Fruit fly (Drosophila melanogaster) whole organism, embryonic: Measurements from ENCODE around the gene et.

Experiments used
- Abd-B ChIP-seq: fragments of 200-800 bp; sonication (Bioruptor generic); optimal IDR thresholded peaks from 2 replicates; lab custom pipeline; 2018; ENCODE audit warnings: missing biosample characterization, mild to moderate bottlenecking, missing genetic modification characterization, moderate library complexity
- Blimp-1 ChIP-seq: fragments of 200-800 bp; sonication (Bioruptor generic); optimal IDR thresholded peaks from 3 replicates; lab custom pipeline; 2018; ENCODE audit warnings: missing biosample characterization, missing genetic modification characterization, mild to moderate bottlenecking, moderate library complexity, missing genetic modification reagents
- CG11504 ChIP-seq: fragments of 200-800 bp; sonication (Bioruptor generic); optimal IDR thresholded peaks from 3 replicates; lab custom pipeline; 2019; ENCODE audit warnings: missing biosample characterization, mild to moderate bottlenecking, missing genetic modification characterization, moderate library complexity
- CG12236 ChIP-seq: fragments of 200-800 bp; sonication (Bioruptor generic); optimal IDR thresholded peaks from 2 replicates; lab custom pipeline; 2016; ENCODE audit warnings: missing biosample characterization, missing genetic modification characterization
- CG14667 ChIP-seq: fragments of 200-800 bp; sonication (Bioruptor generic); IDR thresholded peaks from 2 replicates; pipeline ENCODE4 v1.3.6; 2022; ENCODE audit warnings: missing biosample characterization, missing genetic modification characterization
- CG14860 ChIP-seq: fragments of 200-800 bp; sonication (Bioruptor generic); IDR thresholded peaks from 3 replicates; pipeline ENCODE4 v1.3.6; 2022; ENCODE audit warnings: missing biosample characterization, missing genetic modification characterization; ENCODE audit not compliant: partially characterized antibody
- CG1602 ChIP-seq: fragments of 200-800 bp; sonication (Bioruptor generic); optimal IDR thresholded peaks from 3 replicates; lab custom pipeline; 2016; ENCODE audit warnings: missing biosample characterization, missing genetic modification characterization
- CG17186 ChIP-seq: fragments of 200-800 bp; sonication (Bioruptor generic); optimal IDR thresholded peaks from 3 replicates; lab custom pipeline; 2017; ENCODE audit warnings: missing biosample characterization, missing genetic modification reagents, missing genetic modification characterization
- CG17612 ChIP-seq: fragments of 200-800 bp; sonication (Bioruptor generic); IDR thresholded peaks from 2 replicates; pipeline ENCODE4 v1.3.6; 2022; ENCODE audit warnings: missing biosample characterization, missing genetic modification characterization
- CG18262 ChIP-seq: fragments of 200-800 bp; optimal IDR thresholded peaks from 3 replicates; lab custom pipeline; 2019; ENCODE audit warnings: missing biosample characterization, mild to moderate bottlenecking, missing genetic modification characterization, moderate library complexity
- CG31441 ChIP-seq: fragments of 200-800 bp; sonication (Bioruptor generic); IDR thresholded peaks from 2 replicates; pipeline ENCODE4 v1.3.6; 2022; ENCODE audit warnings: missing biosample characterization, missing genetic modification characterization
- CG4328 ChIP-seq: fragments of 200-800 bp; sonication (Bioruptor generic); optimal IDR thresholded peaks from 3 replicates; lab custom pipeline; 2017; ENCODE audit warnings: missing biosample characterization, missing genetic modification reagents, missing genetic modification characterization
- CG4617 ChIP-seq: fragments of 200-800 bp; sonication (Bioruptor generic); optimal IDR thresholded peaks from 3 replicates; lab custom pipeline; 2016; ENCODE audit warnings: missing biosample characterization, missing genetic modification characterization, borderline replicate concordance
- CG4854 ChIP-seq: fragments of 200-800 bp; sonication (Bioruptor generic); optimal IDR thresholded peaks from 2 replicates; lab custom pipeline; 2016; ENCODE audit warnings: missing biosample characterization, missing genetic modification characterization, inconsistent platforms
- CG6175 ChIP-seq: fragments of 200-800 bp; sonication (Bioruptor generic); IDR thresholded peaks from 3 replicates; pipeline ENCODE4 v1.3.6; 2022; ENCODE audit warnings: missing biosample characterization, missing genetic modification characterization
- CG6272 ChIP-seq: fragments of 200-800 bp; sonication (Bioruptor generic); IDR thresholded peaks from 2 replicates; pipeline ENCODE4 v1.3.6; 2022; ENCODE audit warnings: missing biosample characterization, missing genetic modification characterization
- CG6765 ChIP-seq: fragments of 200-800 bp; sonication (Bioruptor generic); optimal IDR thresholded peaks from 3 replicates; lab custom pipeline; 2017; ENCODE audit warnings: missing biosample characterization, mild to moderate bottlenecking, missing genetic modification characterization
- Chrac-16 ChIP-seq: fragments of 200-800 bp; sonication (Bioruptor generic); optimal IDR thresholded peaks from 3 replicates; lab custom pipeline; 2016; ENCODE audit warnings: missing biosample characterization, missing genetic modification characterization
- CoRest ChIP-seq: fragments of 200-800 bp; sonication (Bioruptor generic); optimal IDR thresholded peaks from 3 replicates; lab custom pipeline; 2018; ENCODE audit warnings: missing biosample characterization, mild to moderate bottlenecking, missing genetic modification characterization, moderate library complexity
- Dfd ChIP-seq, 2 experiments: fragments of >200 bp; optimal IDR thresholded peaks; 2 replicates each; lab custom pipeline; 2017; ENCODE audit warnings: missing biosample characterization in 2 of 2, missing genetic modification characterization in 2 of 2
- Dip2 ChIP-seq: fragments of 200-800 bp; sonication (Bioruptor generic); IDR thresholded peaks from 2 replicates; pipeline ENCODE4 v1.3.6; 2022; ENCODE audit warnings: missing biosample characterization, missing genetic modification characterization
- Doc2 ChIP-seq: fragments of 200-800 bp; sonication (Bioruptor generic); IDR thresholded peaks from 2 replicates; pipeline ENCODE4 v1.3.6; 2022; ENCODE audit warnings: missing biosample characterization, missing genetic modification characterization
- Dref ChIP-seq: fragments of 200-800 bp; sonication (Bioruptor generic); IDR thresholded peaks from 2 replicates; pipeline ENCODE4 v1.3.6; 2022; ENCODE audit warnings: missing biosample characterization, missing genetic modification characterization
- Fer1 ChIP-seq: fragments of 200-800 bp; sonication (Bioruptor generic); optimal IDR thresholded peaks from 2 replicates; lab custom pipeline; 2017; ENCODE audit warnings: missing biosample characterization, mild to moderate bottlenecking, missing genetic modification characterization
- H15 ChIP-seq: fragments of 200-800 bp; sonication (Bioruptor generic); IDR thresholded peaks from 3 replicates; pipeline ENCODE4 v1.3.6; 2022; ENCODE audit warnings: missing biosample characterization, missing genetic modification characterization
- HLH54F ChIP-seq: fragments of 200-800 bp; sonication (Bioruptor generic); optimal IDR thresholded peaks from 3 replicates; lab custom pipeline; 2016; ENCODE audit warnings: missing biosample characterization, missing genetic modification characterization
- Hr51 ChIP-seq, 2 experiments: fragments of 200-800 bp; sonication (Bioruptor generic); optimal IDR thresholded peaks; 2 replicates in 1 of 2; 3 replicates in 1 of 2; lab custom pipeline; 2016 to 2018; ENCODE audit warnings: missing biosample characterization in 2 of 2, missing genetic modification characterization in 2 of 2, mild to moderate bottlenecking in 1 of 2, moderate library complexity in 1 of 2
- Ptx1 ChIP-seq: fragments of 200-800 bp; sonication (Bioruptor generic); IDR thresholded peaks from 2 replicates; pipeline ENCODE4 v1.3.6; 2022; ENCODE audit warnings: missing biosample characterization, missing genetic modification characterization
- Sry-δ ChIP-seq: fragments of 200-800 bp; sonication (Bioruptor generic); optimal IDR thresholded peaks from 2 replicates; lab custom pipeline; 2016; ENCODE audit warnings: missing biosample characterization, missing genetic modification characterization
- abd-A ChIP-seq: fragments of 200-800 bp; sonication (Bioruptor generic); optimal IDR thresholded peaks from 3 replicates; lab custom pipeline; 2019; ENCODE audit warnings: missing biosample characterization, mild to moderate bottlenecking, missing genetic modification characterization, moderate library complexity
- amos ChIP-seq: fragments of 200-800 bp; sonication (Bioruptor generic); IDR thresholded peaks from 2 replicates; pipeline ENCODE4 v1.3.6; 2022; ENCODE audit warnings: missing biosample characterization, missing genetic modification characterization; ENCODE audit not compliant: partially characterized antibody
- bcd ChIP-seq: fragments of 200-800 bp; sonication (Bioruptor generic); optimal IDR thresholded peaks from 2 replicates; lab custom pipeline; 2017; ENCODE audit warnings: missing biosample characterization, mild to moderate bottlenecking, missing genetic modification characterization
- bigmax ChIP-seq: fragments of 200-800 bp; sonication (Bioruptor generic); optimal IDR thresholded peaks from 2 replicates; lab custom pipeline; 2018; ENCODE audit warnings: missing biosample characterization, mild to moderate bottlenecking, missing genetic modification characterization
- crp ChIP-seq, 2 experiments: fragments of 200-800 bp; sonication (Bioruptor generic); optimal IDR thresholded peaks; 2 replicates in 1 of 2; 3 replicates in 1 of 2; lab custom pipeline; 2017; ENCODE audit warnings: missing biosample characterization in 2 of 2, missing genetic modification characterization in 2 of 2, mild to moderate bottlenecking in 1 of 2, moderate library complexity in 1 of 2
- en ChIP-seq: fragments of 200-800 bp; sonication (Bioruptor generic); optimal IDR thresholded peaks from 2 replicates; lab custom pipeline; 2016; ENCODE audit warnings: missing biosample characterization, missing genetic modification characterization
- fru ChIP-seq: fragments of >200 bp; optimal IDR thresholded peaks from 2 replicates; lab custom pipeline; 2017
- gfzf ChIP-seq: fragments of 200-800 bp; sonication (Bioruptor generic); optimal IDR thresholded peaks from 2 replicates; lab custom pipeline; 2016; ENCODE audit warnings: missing biosample characterization, mild to moderate bottlenecking, missing genetic modification characterization, moderate library complexity
- hth ChIP-seq: fragments of >200 bp; optimal IDR thresholded peaks from 2 replicates; lab custom pipeline; 2017; ENCODE audit warnings: inconsistent platforms
- lilli ChIP-seq: fragments of 200-800 bp; sonication (Bioruptor generic); optimal IDR thresholded peaks from 3 replicates; lab custom pipeline; 2016; ENCODE audit warnings: missing biosample characterization, missing genetic modification characterization
- lmd ChIP-seq: fragments of 200-800 bp; sonication (Bioruptor generic); IDR thresholded peaks from 2 replicates; pipeline ENCODE4 v1.3.6; 2022; ENCODE audit warnings: missing biosample characterization, missing genetic modification characterization
- maf-S ChIP-seq: fragments of 200-800 bp; sonication (Bioruptor generic); optimal IDR thresholded peaks from 2 replicates; lab custom pipeline; 2016; ENCODE audit warnings: missing biosample characterization, missing genetic modification characterization
- mam ChIP-seq: fragments of 200-800 bp; sonication (Bioruptor generic); optimal IDR thresholded peaks from 3 replicates; lab custom pipeline; 2016; ENCODE audit warnings: missing biosample characterization, missing genetic modification characterization
- mld ChIP-seq: fragments of 200-800 bp; sonication (Bioruptor generic); IDR thresholded peaks from 3 replicates; pipeline ENCODE4 v1.3.6; 2022; ENCODE audit warnings: missing biosample characterization, missing genetic modification characterization; ENCODE audit not compliant: partially characterized antibody
- nmo ChIP-seq: fragments of 200-800 bp; sonication (Bioruptor generic); optimal IDR thresholded peaks from 2 replicates; lab custom pipeline; 2018; ENCODE audit warnings: missing biosample characterization, mild to moderate bottlenecking, missing genetic modification characterization, moderate library complexity
- pnt ChIP-seq: fragments of 200-800 bp; sonication (Bioruptor generic); optimal IDR thresholded peaks from 3 replicates; lab custom pipeline; 2016; ENCODE audit warnings: missing biosample characterization, missing genetic modification characterization
- sob ChIP-seq: fragments of 200-800 bp; sonication (Bioruptor generic); IDR thresholded peaks from 2 replicates; pipeline ENCODE4 v1.3.6; 2022; ENCODE audit warnings: missing biosample characterization, missing genetic modification characterization
- tx ChIP-seq: fragments of 200-800 bp; sonication (Bioruptor generic); optimal IDR thresholded peaks from 2 replicates; lab custom pipeline; 2016; ENCODE audit warnings: missing biosample characterization, missing genetic modification characterization
- usp ChIP-seq: fragments of >200 bp; optimal IDR thresholded peaks from 2 replicates; lab custom pipeline; 2017; ENCODE audit warnings: missing biosample characterization, missing genetic modification characterization
- vfl ChIP-seq: fragments of 200-800 bp; sonication (Bioruptor generic); optimal IDR thresholded peaks from 2 replicates; lab custom pipeline; 2016; ENCODE audit warnings: missing biosample characterization, missing genetic modification characterization

Gene et

DNA sequence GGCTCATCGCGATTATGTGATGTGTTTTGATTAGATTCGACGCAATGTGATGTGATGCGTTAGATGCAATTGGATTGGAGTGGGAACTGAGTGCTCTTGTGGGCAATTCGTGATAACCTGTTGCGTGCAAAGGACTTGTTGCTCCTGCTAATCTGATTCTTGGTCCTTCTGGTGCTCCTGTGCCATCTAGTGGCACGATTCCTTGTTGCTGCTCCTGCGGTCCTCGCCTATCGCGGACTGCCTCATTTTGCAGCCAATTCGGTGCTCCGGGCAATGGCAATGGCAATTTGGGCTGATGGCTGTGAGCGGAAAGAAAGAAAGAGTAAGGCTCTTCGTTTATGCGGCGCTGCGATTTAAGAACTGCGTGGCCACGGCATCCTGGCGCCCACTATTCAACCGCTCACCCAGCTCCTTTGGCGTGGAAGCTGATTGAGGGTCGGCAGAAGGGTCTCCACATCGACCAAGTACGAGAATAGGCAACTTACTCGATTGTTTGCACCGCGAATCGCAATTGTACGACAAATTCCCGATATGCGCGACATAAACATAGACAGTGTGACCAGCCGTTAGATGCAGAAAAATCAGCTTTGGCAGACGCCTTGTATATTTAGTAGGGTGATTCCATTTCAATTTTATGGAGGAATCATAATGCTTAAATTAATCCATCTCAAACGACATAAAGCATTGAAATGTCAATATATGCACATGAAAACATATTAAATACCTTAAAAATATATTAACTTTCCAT is 17.4 kb upstream of the et start, which contains the start of gene Mer (continued):
- TF ChIP-seq fru (lab: Kevin White, UChicago) (no peak), lmd (peak; percentile 85), crp (GFP tag; optimal IDR thresholded peaks at IDR 0.05; lab: Kevin White, UChicago) (peak in 1 of 2 experiments; percentile 35), vfl (GFP tag; lab: Kevin White, UChicago) (peak; percentile 76), tx (GFP tag; lab: Kevin White, UChicago) (peak; percentile 73), CG18262 (tag; lab: Kevin White, UChicago) (peak; percentile 84), CG14860 (GFP tag; lab: Robert Waterston, UW) (no peak), maf-S (GFP tag; lab: Kevin White, UChicago) (peak; percentile 81), CG4854 (GFP tag; lab: Kevin White, UChicago) (peak; percentile 52), Ptx1 (GFP tag; lab: Robert Waterston, UW) (peak; percentile 81), CG31441 (GFP tag; lab: Robert Waterston, UW) (peak; percentile 81), nmo (peak; percentile 86), CG4328 (GFP tag; lab: Kevin White, UChicago) (peak; percentile 74), lilli (GFP tag; lab: Kevin White, UChicago) (peak; percentile 91), Hr51 (GFP tag; optimal IDR thresholded peaks at IDR 0.05; lab: Kevin White, UChicago) (peak; percentile 82 to 88), CG14667 (GFP tag; lab: Robert Waterston, UW) (peak; percentile 52; the same call in 1 of the 2 replicates), en (GFP tag; lab: Kevin White, UChicago) (peak; percentile 70), CoRest (tag; lab: Kevin White, UChicago) (peak; percentile 81), CG11504 (tag; lab: Kevin White, UChicago) (peak; percentile 85), hth (lab: Kevin White, UChicago) (no peak), bigmax (GFP tag; lab: Kevin White, UChicago) (no peak), H15 (GFP tag; lab: Robert Waterston, UW) (peak; percentile 57; the same call in 1 of the 3 replicates), Dref (0 out of 2 replicates have a peak, but pooled peaks have one; percentile 25), Doc2 (GFP tag; lab: Robert Waterston, UW) (no peak), CG4617 (peak; percentile 79), Abd-B (GFP tag; lab: Kevin White, UChicago) (peak; percentile 73), CG17186 (GFP tag; lab: Kevin White, UChicago) (peak; percentile 46), abd-A (tag; lab: Kevin White, UChicago) (no peak), CG1602 (GFP tag; lab: Kevin White, UChicago) (peak; percentile 64), pnt (GFP tag; lab: Kevin White, UChicago) (peak; percentile 76), usp (GFP tag; lab: Kevin White, UChicago) (no peak), gfzf (GFP tag; lab: Kevin White, UChicago) (peak; percentile 75), HLH54F (GFP tag; lab: Kevin White, UChicago) (peak; percentile 86), Dfd (GFP tag; optimal IDR thresholded peaks at IDR 0.05; lab: Kevin White, UChicago) (no peak), CG17612 (GFP tag; lab: Robert Waterston, UW) (no peak), Chrac-16 (peak; percentile 81), Sry-δ (GFP tag; lab: Kevin White, UChicago) (peak; percentile 55), CG6765 (GFP tag; lab: Kevin White, UChicago) (peak; percentile 78), mam (GFP tag; lab: Kevin White, UChicago) (peak; percentile 89), CG6272 (GFP tag; lab: Robert Waterston, UW) (peak; percentile 54; the same call in 1 of the 2 replicates), Dip2 (no peak; the same call in 1 of the 2 replicates), amos (GFP tag; lab: Robert Waterston, UW) (no peak), mld (no peak), Blimp-1 (GFP tag; lab: Kevin White, UChicago) (peak; percentile 75), Fer1 (GFP tag; lab: Kevin White, UChicago) (peak; percentile 91), CG12236 (peak; percentile 51), bcd (GFP tag; lab: Kevin White, UChicago) (peak; percentile 85), CG6175 (GFP tag; lab: Robert Waterston, UW) (peak; percentile 62; the same call in 1 of the 3 replicates), sob (peak; percentile 86)
